Fruit fly (Drosophila melanogaster) whole organism, embryonic: Measurements from ENCODE around the gene GABA-B-R2.
A peak's percentile ranks its signal among the peaks of the same experiment; 100 is the strongest.

Experiments used
- Bdp1 ChIP-seq: fragments of 200-800 bp; sonication (Bioruptor generic); optimal IDR thresholded peaks from 3 replicates; lab custom pipeline; 2016; ENCODE audit warnings: missing biosample characterization, missing genetic modification characterization
- CG10431 ChIP-seq: fragments of 200-800 bp; sonication (Bioruptor generic); optimal IDR thresholded peaks from 3 replicates; lab custom pipeline; 2018; ENCODE audit warnings: missing biosample characterization, mild to moderate bottlenecking, missing genetic modification characterization
- CG11085 ChIP-seq: fragments of 200-800 bp; sonication (Bioruptor generic); IDR thresholded peaks from 2 replicates; pipeline ENCODE4 v1.3.6; 2022; ENCODE audit warnings: missing biosample characterization, missing genetic modification characterization
- CG11696 ChIP-seq: fragments of 200-800 bp; sonication (Bioruptor generic); IDR thresholded peaks from 2 replicates; pipeline ENCODE4 v1.3.6; 2022; ENCODE audit warnings: missing biosample characterization, missing genetic modification characterization
- CG12155 ChIP-seq: fragments of 200-800 bp; sonication (Bioruptor generic); optimal IDR thresholded peaks from 3 replicates; lab custom pipeline; 2016; ENCODE audit warnings: missing biosample characterization, missing genetic modification characterization
- CG14860 ChIP-seq: fragments of 200-800 bp; sonication (Bioruptor generic); IDR thresholded peaks from 3 replicates; pipeline ENCODE4 v1.3.6; 2022; ENCODE audit warnings: missing biosample characterization, missing genetic modification characterization; ENCODE audit not compliant: partially characterized antibody
- CG1602 ChIP-seq: fragments of 200-800 bp; sonication (Bioruptor generic); optimal IDR thresholded peaks from 3 replicates; lab custom pipeline; 2016; ENCODE audit warnings: missing biosample characterization, missing genetic modification characterization
- CG17186 ChIP-seq: fragments of 200-800 bp; sonication (Bioruptor generic); optimal IDR thresholded peaks from 3 replicates; lab custom pipeline; 2017; ENCODE audit warnings: missing biosample characterization, missing genetic modification reagents, missing genetic modification characterization
- CG17612 ChIP-seq: fragments of 200-800 bp; sonication (Bioruptor generic); IDR thresholded peaks from 2 replicates; pipeline ENCODE4 v1.3.6; 2022; ENCODE audit warnings: missing biosample characterization, missing genetic modification characterization
- CG17912 ChIP-seq: fragments of 200-800 bp; sonication (Bioruptor generic); optimal IDR thresholded peaks from 2 replicates; lab custom pipeline; 2018; ENCODE audit warnings: missing biosample characterization, mild to moderate bottlenecking, missing genetic modification characterization
- CG31441 ChIP-seq: fragments of 200-800 bp; sonication (Bioruptor generic); IDR thresholded peaks from 2 replicates; pipeline ENCODE4 v1.3.6; 2022; ENCODE audit warnings: missing biosample characterization, missing genetic modification characterization
- CG3726 ChIP-seq: fragments of 200-800 bp; sonication (Bioruptor generic); IDR thresholded peaks from 3 replicates; pipeline ENCODE4, ENCODE4 v1.3.6; 2022; ENCODE audit warnings: missing biosample characterization, missing genetic modification characterization
- CG4730 ChIP-seq: fragments of 200-800 bp; sonication (Bioruptor generic); IDR thresholded peaks from 2 replicates; pipeline ENCODE4 v1.3.6; 2022; ENCODE audit warnings: missing biosample characterization, missing genetic modification characterization
- CG4820 ChIP-seq: fragments of 200-800 bp; sonication (Bioruptor generic); optimal IDR thresholded peaks from 3 replicates; lab custom pipeline; 2016; ENCODE audit warnings: missing biosample characterization, missing genetic modification characterization
- CG5180 ChIP-seq: fragments of 200-800 bp; sonication (Bioruptor generic); optimal IDR thresholded peaks from 3 replicates; lab custom pipeline; 2017; ENCODE audit warnings: missing biosample characterization, missing genetic modification characterization, mild to moderate bottlenecking, moderate library complexity, missing genetic modification reagents
- CG6175 ChIP-seq: fragments of 200-800 bp; sonication (Bioruptor generic); IDR thresholded peaks from 3 replicates; pipeline ENCODE4 v1.3.6; 2022; ENCODE audit warnings: missing biosample characterization, missing genetic modification characterization
- CG6813 ChIP-seq: fragments of 200-800 bp; sonication (Bioruptor generic); optimal IDR thresholded peaks from 2 replicates; lab custom pipeline; 2017; ENCODE audit warnings: missing biosample characterization, missing genetic modification characterization, mild to moderate bottlenecking, moderate library complexity, missing genetic modification reagents
- CG9876 ChIP-seq: fragments of 200-800 bp; sonication (Bioruptor generic); optimal IDR thresholded peaks from 2 replicates; lab custom pipeline; 2016; ENCODE audit warnings: missing biosample characterization, missing genetic modification characterization
- CrebB ChIP-seq: fragments of 200-800 bp; sonication (Bioruptor generic); optimal IDR thresholded peaks from 3 replicates; lab custom pipeline; 2018; ENCODE audit warnings: missing biosample characterization, mild to moderate bottlenecking, missing genetic modification characterization
- Fer3 ChIP-seq: fragments of 200-800 bp; sonication (Bioruptor generic); optimal IDR thresholded peaks from 2 replicates; lab custom pipeline; 2018; ENCODE audit warnings: missing biosample characterization, mild to moderate bottlenecking, missing genetic modification characterization, moderate library complexity
- Gsc ChIP-seq: fragments of 200-800 bp; sonication (Bioruptor generic); IDR thresholded peaks from 2 replicates; pipeline ENCODE4 v1.3.6; 2022; ENCODE audit warnings: missing biosample characterization, missing genetic modification characterization
- HLH54F ChIP-seq: fragments of 200-800 bp; sonication (Bioruptor generic); optimal IDR thresholded peaks from 3 replicates; lab custom pipeline; 2016; ENCODE audit warnings: missing biosample characterization, missing genetic modification characterization
- HmgD ChIP-seq: fragments of 200-800 bp; sonication (Bioruptor generic); optimal IDR thresholded peaks from 3 replicates; lab custom pipeline; 2016; ENCODE audit warnings: missing biosample characterization, missing genetic modification characterization
- Hr51 ChIP-seq, 2 experiments: fragments of 200-800 bp; sonication (Bioruptor generic); optimal IDR thresholded peaks; 2 replicates in 1 of 2; 3 replicates in 1 of 2; lab custom pipeline; 2016 to 2018; ENCODE audit warnings: missing biosample characterization in 2 of 2, missing genetic modification characterization in 2 of 2, mild to moderate bottlenecking in 1 of 2, moderate library complexity in 1 of 2
- Med ChIP-seq: fragments of 200-800 bp; sonication (Bioruptor generic); peaks from one replicate; lab custom pipeline; 2016; ENCODE audit warnings: missing biosample characterization, missing genetic modification characterization, mild to moderate bottlenecking, inconsistent platforms, moderate library complexity
- Ptx1 ChIP-seq: fragments of 200-800 bp; sonication (Bioruptor generic); IDR thresholded peaks from 2 replicates; pipeline ENCODE4 v1.3.6; 2022; ENCODE audit warnings: missing biosample characterization, missing genetic modification characterization
- Ravus ChIP-seq: fragments of 200-800 bp; sonication (Bioruptor generic); IDR thresholded peaks from 2 replicates; pipeline ENCODE4 v1.3.6; 2022; ENCODE audit warnings: missing biosample characterization, missing genetic modification characterization
- Side ChIP-seq: fragments of 200-800 bp; sonication (Bioruptor generic); optimal IDR thresholded peaks from 2 replicates; lab custom pipeline; 2016; ENCODE audit warnings: missing biosample characterization, missing genetic modification characterization
- Sin3A ChIP-seq: fragments of >200 bp; optimal IDR thresholded peaks from 2 replicates; lab custom pipeline; 2018
- Six4 ChIP-seq: fragments of 200-800 bp; sonication (Bioruptor generic); optimal IDR thresholded peaks from 2 replicates; lab custom pipeline; 2016; ENCODE audit warnings: missing biosample characterization, missing genetic modification characterization
- Ssrp ChIP-seq: fragments of 200-800 bp; sonication (Bioruptor generic); optimal IDR thresholded peaks from 2 replicates; lab custom pipeline; 2018; ENCODE audit warnings: missing biosample characterization, mild to moderate bottlenecking, missing genetic modification characterization, moderate library complexity
- Tbp ChIP-seq: fragments of >200 bp; optimal IDR thresholded peaks from 2 replicates; lab custom pipeline; 2018; ENCODE audit warnings: missing biosample characterization, missing genetic modification characterization
- Vsx1 ChIP-seq: fragments of 200-800 bp; sonication (Bioruptor generic); optimal IDR thresholded peaks from 2 replicates; lab custom pipeline; 2017; ENCODE audit warnings: missing biosample characterization, mild to moderate bottlenecking, missing genetic modification characterization, missing genetic modification reagents
- bbx ChIP-seq: fragments of 200-800 bp; sonication (Bioruptor generic); IDR thresholded peaks from 2 replicates; pipeline ENCODE4 v1.3.6; 2022; ENCODE audit warnings: missing biosample characterization, missing genetic modification characterization; ENCODE audit not compliant: partially characterized antibody
- chn ChIP-seq: fragments of 200-800 bp; sonication (Bioruptor generic); optimal IDR thresholded peaks from 2 replicates; lab custom pipeline; 2016; ENCODE audit warnings: missing biosample characterization, missing genetic modification characterization
- fd64A ChIP-seq: fragments of 200-800 bp; sonication (Bioruptor generic); optimal IDR thresholded peaks from 3 replicates; lab custom pipeline; 2018; ENCODE audit warnings: missing biosample characterization, mild to moderate bottlenecking, missing genetic modification characterization
- fu2 ChIP-seq: fragments of 200-800 bp; sonication (Bioruptor generic); optimal IDR thresholded peaks from 2 replicates; lab custom pipeline; 2016; ENCODE audit warnings: missing biosample characterization, missing genetic modification characterization
- gce ChIP-seq: fragments of 200-800 bp; sonication (Bioruptor generic); IDR thresholded peaks from 3 replicates; pipeline ENCODE4 v1.3.6; 2022; ENCODE audit warnings: missing biosample characterization, missing genetic modification characterization
- gfzf ChIP-seq: fragments of 200-800 bp; sonication (Bioruptor generic); optimal IDR thresholded peaks from 2 replicates; lab custom pipeline; 2016; ENCODE audit warnings: missing biosample characterization, mild to moderate bottlenecking, missing genetic modification characterization, moderate library complexity
- hb ChIP-seq: fragments of 200-800 bp; sonication (Bioruptor generic); IDR thresholded peaks from 3 replicates; pipeline ENCODE4 v1.3.6; 2022; ENCODE audit warnings: missing biosample characterization, missing genetic modification characterization; ENCODE audit not compliant: partially characterized antibody
- lmd ChIP-seq: fragments of 200-800 bp; sonication (Bioruptor generic); IDR thresholded peaks from 2 replicates; pipeline ENCODE4 v1.3.6; 2022; ENCODE audit warnings: missing biosample characterization, missing genetic modification characterization
- nau ChIP-seq: fragments of 200-800 bp; sonication (Bioruptor generic); optimal IDR thresholded peaks from 3 replicates; lab custom pipeline; 2017; ENCODE audit warnings: missing biosample characterization, mild to moderate bottlenecking, missing genetic modification characterization, missing genetic modification reagents
- nerfin-1 ChIP-seq: fragments of 200-800 bp; sonication (Bioruptor generic); optimal IDR thresholded peaks from 3 replicates; lab custom pipeline; 2019; ENCODE audit warnings: missing biosample characterization, mild to moderate bottlenecking, missing genetic modification characterization, moderate library complexity
- org-1 ChIP-seq: fragments of 200-800 bp; sonication (Bioruptor generic); optimal IDR thresholded peaks from 2 replicates; lab custom pipeline; 2017; ENCODE audit warnings: missing biosample characterization, missing genetic modification characterization
- pan ChIP-seq, 4 experiments: fragments of >200 bp in 3 of 4; fragments of 200-800 bp in 1 of 4; sonication (Bioruptor generic) in 1 of 4; optimal IDR thresholded peaks in 3 of 4; IDR thresholded peaks in 1 of 4; 2 replicates each; pipeline versions ENCODE4 v1.3.6 to Lab custom; 2017 to 2022; ENCODE audit warnings: missing biosample characterization in 2 of 4, missing genetic modification characterization in 2 of 4, mixed read lengths in 1 of 4
- ranshi ChIP-seq: fragments of 200-800 bp; sonication (Bioruptor generic); IDR thresholded peaks from 2 replicates; pipeline ENCODE4 v1.3.6; 2022; ENCODE audit warnings: missing biosample characterization, missing genetic modification characterization
- stc ChIP-seq: fragments of 200-800 bp; sonication (Bioruptor generic); IDR thresholded peaks from 2 replicates; pipeline ENCODE4 v1.3.6; 2022; ENCODE audit warnings: missing biosample characterization, missing genetic modification characterization
- unc-4 ChIP-seq: fragments of 200-800 bp; sonication (Bioruptor generic); IDR thresholded peaks from 2 replicates; pipeline ENCODE4 v1.3.6; 2022; ENCODE audit warnings: missing biosample characterization, missing genetic modification characterization; ENCODE audit not compliant: partially characterized antibody
- vnd ChIP-seq: fragments of 200-800 bp; sonication (Bioruptor generic); IDR thresholded peaks from 3 replicates; pipeline ENCODE4 v1.3.6; 2022; ENCODE audit warnings: missing biosample characterization, missing genetic modification characterization; ENCODE audit not compliant: partially characterized antibody
- wek ChIP-seq: fragments of 200-800 bp; sonication (Bioruptor generic); optimal IDR thresholded peaks from 3 replicates; lab custom pipeline; 2018; ENCODE audit warnings: missing biosample characterization, mild to moderate bottlenecking, missing genetic modification characterization, moderate library complexity
- wor ChIP-seq: fragments of 200-800 bp; sonication (Bioruptor generic); IDR thresholded peaks from 2 replicates; pipeline ENCODE4 v1.3.6; 2022; ENCODE audit warnings: missing biosample characterization, missing genetic modification characterization

Gene GABA-B-R2

DNA sequence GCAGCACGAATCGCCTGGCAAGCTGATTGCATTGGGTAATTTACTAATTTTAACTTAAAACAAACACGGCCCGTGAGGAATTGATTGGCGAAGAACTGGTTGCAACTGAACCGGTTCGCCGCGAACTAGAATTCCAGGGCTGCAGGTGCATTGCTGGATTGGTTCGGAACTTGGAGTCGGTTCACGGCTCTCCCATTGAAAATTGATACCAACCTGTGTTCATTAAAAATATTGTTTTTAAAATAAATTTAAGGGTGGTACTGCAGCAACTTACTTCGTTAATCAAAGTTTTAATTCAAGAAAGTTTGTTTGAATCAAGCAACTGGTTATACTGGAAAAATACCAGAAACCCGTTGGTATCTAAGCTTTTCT is 46.9 kb upstream of the GABA-B-R2 start, which contains the start of gene CASK (continued):
- TF ChIP-seq Vsx1 (GFP tag; lab: Kevin White, UChicago): no peak
- no peak for TF ChIP-seq Side (GFP tag; lab: Kevin White, UChicago)
- TF ChIP-seq ranshi: no peak
- no peak for TF ChIP-seq gce (GFP tag; lab: Robert Waterston, UW)
- TF ChIP-seq CG4820: no peak
- TF ChIP-seq CG17912: no peak
- TF ChIP-seq CG5180 (GFP tag; lab: Kevin White, UChicago): no peak
- TF ChIP-seq Sin3A (lab: Kevin White, UChicago): peak; percentile 48
- no peak for TF ChIP-seq stc (GFP tag; lab: Robert Waterston, UW)
- TF ChIP-seq nerfin-1 (tag; lab: Kevin White, UChicago): no peak
- TF ChIP-seq Tbp: no peak
- no peak for TF ChIP-seq CG12155 (GFP tag; lab: Kevin White, UChicago)
- no peak for TF ChIP-seq vnd
- peak; percentile 86 for TF ChIP-seq gfzf (GFP tag; lab: Kevin White, UChicago)
- no peak for TF ChIP-seq CrebB (tag; lab: Kevin White, UChicago)
- no peak for TF ChIP-seq org-1 (GFP tag; lab: Kevin White, UChicago)
- TF ChIP-seq Ptx1 (GFP tag; lab: Robert Waterston, UW): no peak
- no peak for TF ChIP-seq CG17612 (GFP tag; lab: Robert Waterston, UW)
- peak; percentile 80 for TF ChIP-seq bbx (GFP tag; lab: Robert Waterston, UW)
- peak; percentile 21; the same call in 1 of the 2 replicates for TF ChIP-seq unc-4 (GFP tag; lab: Robert Waterston, UW)
- no peak for TF ChIP-seq fu2 (GFP tag; lab: Kevin White, UChicago)
- no peak for TF ChIP-seq HLH54F (GFP tag; lab: Kevin White, UChicago)
- TF ChIP-seq Med (GFP tag; lab: Kevin White, UChicago): peak; percentile 75
- no peak for TF ChIP-seq CG6175 (GFP tag; lab: Robert Waterston, UW)
- no peak for TF ChIP-seq Hr51 (GFP tag; optimal IDR thresholded peaks at IDR 0.05; lab: Kevin White, UChicago)
- no peak for TF ChIP-seq CG9876 (GFP tag; lab: Kevin White, UChicago)
- TF ChIP-seq CG6813: no peak
- no peak for TF ChIP-seq wek (GFP tag; lab: Kevin White, UChicago)
- no peak for TF ChIP-seq Ssrp
- no peak for TF ChIP-seq Fer3 (tag; lab: Kevin White, UChicago)
- no peak for TF ChIP-seq hb (GFP tag; lab: Robert Waterston, UW)
- TF ChIP-seq chn (GFP tag; lab: Kevin White, UChicago): peak; percentile 5
- no peak for TF ChIP-seq pan (optimal IDR thresholded peaks at IDR 0.05; lab: Kevin White, UChicago)
- no peak for TF ChIP-seq pan (GFP tag; optimal IDR thresholded peaks at IDR 0.05 in 1 of 2, IDR thresholded peaks at IDR 0.05 in 1 of 2)
- TF ChIP-seq fd64A (GFP tag; lab: Kevin White, UChicago): no peak
- TF ChIP-seq CG1602 (GFP tag; lab: Kevin White, UChicago): no peak
- TF ChIP-seq lmd (GFP tag; lab: Robert Waterston, UW): no peak
- no peak for TF ChIP-seq CG10431 (GFP tag; lab: Kevin White, UChicago)
- TF ChIP-seq CG17186 (GFP tag; lab: Kevin White, UChicago): no peak
- no peak for TF ChIP-seq Six4
- TF ChIP-seq CG11085 (GFP tag; lab: Robert Waterston, UW): no peak
- TF ChIP-seq Gsc: no peak
- peak; percentile 4; the same call in 1 of the 3 replicates for TF ChIP-seq CG14860 (GFP tag; lab: Robert Waterston, UW)
- TF ChIP-seq CG3726 (GFP tag; lab: Robert Waterston, UW): no peak
- TF ChIP-seq nau: no peak
- TF ChIP-seq CG4730 (GFP tag; lab: Robert Waterston, UW): no peak
- TF ChIP-seq HmgD: peak; percentile 8
- no peak for TF ChIP-seq wor (GFP tag; lab: Robert Waterston, UW)
- TF ChIP-seq Ravus (GFP tag; lab: Robert Waterston, UW): no peak
- TF ChIP-seq CG31441 (GFP tag; lab: Robert Waterston, UW): 0 out of 2 replicates have a peak, but pooled peaks have one; percentile 51
- TF ChIP-seq CG11696 (GFP tag; lab: Robert Waterston, UW): no peak
- TF ChIP-seq Bdp1 (GFP tag; lab: Kevin White, UChicago): no peak
